Fruit fly (Drosophila melanogaster): Measurements from ENCODE around the gene ClC-a.

Gene ClC-a

dm6 chr3R:11758507-11759184 is 54.4 kb downstream of the ClC-a start (continued):
- no peak for TF ChIP-seq dsx (GFP tag; optimal IDR thresholded peaks at IDR 0.05; ENCODE audit: poor library complexity, severe bottlenecking)
- no peak for TF ChIP-seq CG6854 (GFP tag; optimal IDR thresholded peaks at IDR 0.05)
- TF ChIP-seq pdm3 (GFP tag; optimal IDR thresholded peaks at IDR 0.05), result peak; percentile 40
- TF ChIP-seq CG10669 (GFP tag; optimal IDR thresholded peaks at IDR 0.05), result no peak
- TF ChIP-seq Eip93F (GFP tag; optimal IDR thresholded peaks at IDR 0.05), result no peak
- TF ChIP-seq acj6 (GFP tag; optimal IDR thresholded peaks at IDR 0.05), result peak; percentile 52
- peak; percentile 11 for TF ChIP-seq achi (GFP tag; optimal IDR thresholded peaks at IDR 0.05)
- TF ChIP-seq Ets96B (tag; optimal IDR thresholded peaks at IDR 0.05), result no peak

- TF ChIP-seq vri (GFP tag; optimal IDR thresholded peaks at IDR 0.05) (peak; percentile 81), CG7368 (GFP tag; optimal IDR thresholded peaks at IDR 0.05) (no peak), svp (GFP tag) (no peak), Eip93F (GFP tag; optimal IDR thresholded peaks at IDR 0.05) (peak; percentile 33), CG31627 (GFP tag; optimal IDR thresholded peaks at IDR 0.05) (no peak), CG11902 (GFP tag; optimal IDR thresholded peaks at IDR 0.05) (no peak), CG4318 (GFP tag; optimal IDR thresholded peaks at IDR 0.05) (no peak), net (GFP tag; optimal IDR thresholded peaks at IDR 0.05) (no peak), fd59A (GFP tag; optimal IDR thresholded peaks at IDR 0.05) (no peak), dsx (GFP tag; optimal IDR thresholded peaks at IDR 0.05; ENCODE audit: poor library complexity, severe bottlenecking) (no peak)
These were observed 54.9 kb downstream of the ClC-a start for dm6 chr3R:11758160-11758506.

- TF ChIP-seq CG16779 (tag; optimal IDR thresholded peaks at IDR 0.05) (no peak), vri (GFP tag; optimal IDR thresholded peaks at IDR 0.05) (peak; percentile 72), Eip78C (GFP tag) (peak; percentile 18)
These were observed 55.7 kb downstream of the ClC-a start for dm6 chr3R:11757197-11757856.

dm6 chr3R:11756762-11757161 is 56.2 kb downstream of the ClC-a start:
- TF ChIP-seq net (GFP tag; optimal IDR thresholded peaks at IDR 0.05) (no peak), OdsH (GFP tag; optimal IDR thresholded peaks at IDR 0.05) (no peak), Eip78C (GFP tag) (peak; percentile 17), eg (GFP tag; IDR thresholded peaks at IDR 0.05) (no peak)

dm6 chr3R:11751756-11752155 is 61.3 kb downstream of the ClC-a start:
- TF ChIP-seq Hr4 (GFP tag; optimal IDR thresholded peaks at IDR 0.05) (peak; percentile 37), svp (GFP tag) (peak; percentile 63), Eip78C (GFP tag) (peak; percentile 54), Sox15 (GFP tag; optimal IDR thresholded peaks at IDR 0.05) (no peak), CG9139 (GFP tag; optimal IDR thresholded peaks at IDR 0.05) (no peak), Hr38 (GFP tag; optimal IDR thresholded peaks at IDR 0.05) (no peak), CG6276 (GFP tag; optimal IDR thresholded peaks at IDR 0.05) (no peak)

dm6 chr3R:11750294-11750432 is 62.8 kb downstream of the ClC-a start, which contains the start of gene CG43062:
CG43062 (plus strand) TSS chr3R:11750333.
- TF ChIP-seq CG6276 (GFP tag; optimal IDR thresholded peaks at IDR 0.05), result no peak
- TF ChIP-seq CG8632 (GFP tag; optimal IDR thresholded peaks at IDR 0.05), result no peak
- TF ChIP-seq acj6 (GFP tag; optimal IDR thresholded peaks at IDR 0.05), result no peak
- TF ChIP-seq Ets96B (tag; optimal IDR thresholded peaks at IDR 0.05), result no peak
- TF ChIP-seq topi (GFP tag; optimal IDR thresholded peaks at IDR 0.05), result no peak
- TF ChIP-seq CG32006 (GFP tag; optimal IDR thresholded peaks at IDR 0.05), result no peak
- TF ChIP-seq dac (GFP tag; optimal IDR thresholded peaks at IDR 0.05), result no peak
- no peak for TF ChIP-seq Blimp-1 (GFP tag; optimal IDR thresholded peaks at IDR 0.05)
- no peak for TF ChIP-seq Lpt (GFP tag; optimal IDR thresholded peaks at IDR 0.05)
- TF ChIP-seq CG7368 (GFP tag; optimal IDR thresholded peaks at IDR 0.05), result no peak
- no peak for TF ChIP-seq fkh (GFP tag; optimal IDR thresholded peaks at IDR 0.05)
- no peak for TF ChIP-seq CG34406 (GFP tag; optimal IDR thresholded peaks at IDR 0.05)
